Worm (Caenorhabditis elegans): Measurements from ENCODE around the gene phat-6.

phat-6 gene

DNA sequence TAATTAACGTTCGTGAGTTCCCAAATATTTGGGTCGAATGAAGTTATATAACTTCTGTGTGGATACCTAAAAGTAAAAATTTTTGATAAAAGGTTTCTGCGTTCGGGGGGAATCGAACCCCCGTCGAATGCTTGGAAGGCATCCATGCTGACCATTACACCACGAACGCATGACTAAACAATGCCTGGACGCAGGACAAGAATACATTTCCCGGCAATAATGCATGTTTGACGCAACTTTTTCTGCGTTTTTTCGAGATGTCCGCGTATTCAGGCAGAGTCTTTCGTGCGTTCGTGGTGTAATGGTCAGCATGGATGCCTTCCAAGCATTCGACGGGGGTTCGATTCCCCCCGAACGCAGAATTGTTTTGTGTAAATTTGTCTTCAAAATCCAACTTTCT, 6.5 kb upstream of the phat-6 start (continued):
- peak; percentile 76 for TF ChIP-seq mep-1 (tag; optimal IDR thresholded peaks at IDR 0.05)
- TF ChIP-seq zfp-2 (tag; optimal IDR thresholded peaks at IDR 0.05): no peak
- TF ChIP-seq nhr-41 (GFP tag; IDR thresholded peaks at IDR 0.05): peak; percentile 85
- TF ChIP-seq lsy-2 (tag; optimal IDR thresholded peaks at IDR 0.05): peak in 1 of 2 experiments; percentile 59
- TF ChIP-seq Y75B8A.6 (GFP tag; IDR thresholded peaks at IDR 0.05): peak; percentile 62; the same call in 1 of the 2 replicates
- TF ChIP-seq jun-1 (tag; optimal IDR thresholded peaks at IDR 0.05): no peak
- TF ChIP-seq aly-2 (tag; optimal IDR thresholded peaks at IDR 0.05): no peak
- peak; percentile 98 for TF ChIP-seq egl-43 (GFP tag; IDR thresholded peaks at IDR 0.05)
- no peak for TF ChIP-seq ZK546.5 (tag; optimal IDR thresholded peaks at IDR 0.05)
- TF ChIP-seq fkh-10 (GFP tag; optimal IDR thresholded peaks at IDR 0.05): no peak
- peak; percentile 82 for TF ChIP-seq lin-1 (GFP tag; IDR thresholded peaks at IDR 0.05)
- TF ChIP-seq madf-5 (GFP tag; IDR thresholded peaks at IDR 0.05): peak; percentile 71 to 74; a peak in 3 of 4 replicates
- peak; percentile 74; the same call in 1 of the 2 replicates for TF ChIP-seq daf-8 (GFP tag; IDR thresholded peaks at IDR 0.05)
- TF ChIP-seq dve-1 (tag; optimal IDR thresholded peaks at IDR 0.05; ENCODE audit: insufficient read depth): peak; percentile 80
- peak; percentile 92 for TF ChIP-seq snpc-1.2 (GFP tag; IDR thresholded peaks at IDR 0.05)
- peak; percentile 68 for TF ChIP-seq nhr-25 (tag; optimal IDR thresholded peaks at IDR 0.05; ENCODE audit: borderline replicate concordance, insufficient read depth)
- peak; percentile 48 for TF ChIP-seq nhr-48 (tag; optimal IDR thresholded peaks at IDR 0.05)
- TF ChIP-seq nhr-102 (tag; optimal IDR thresholded peaks at IDR 0.05): peak; percentile 86
- TF ChIP-seq mes-2 (tag; optimal IDR thresholded peaks at IDR 0.05; ENCODE audit: poor library complexity, severe bottlenecking): no peak
- no peak for TF ChIP-seq R02D3.7 (tag; optimal IDR thresholded peaks at IDR 0.05)
- TF ChIP-seq spr-1 (tag; optimal IDR thresholded peaks at IDR 0.05): peak; percentile 57
- TF ChIP-seq ceh-44 (GFP tag; IDR thresholded peaks at IDR 0.05): peak; percentile 91; the same call in 1 of the 2 replicates
- no peak for TF ChIP-seq pqm-1 (tag; optimal IDR thresholded peaks at IDR 0.05)
- peak; percentile 59 for TF ChIP-seq nhr-11 (tag; optimal IDR thresholded peaks at IDR 0.05)
- TF ChIP-seq lin-39 (tag; optimal IDR thresholded peaks at IDR 0.05): no peak
- TF ChIP-seq dmd-6 (GFP tag; IDR thresholded peaks at IDR 0.05): peak; percentile 86
- TF ChIP-seq php-3 (GFP tag; IDR thresholded peaks at IDR 0.05): peak; percentile 79
- TF ChIP-seq cey-2 (tag; optimal IDR thresholded peaks at IDR 0.05; ENCODE audit: borderline replicate concordance, insufficient read depth): no peak
- TF ChIP-seq attf-4 (tag; optimal IDR thresholded peaks at IDR 0.05): no peak
- TF ChIP-seq tag-97 (GFP tag; IDR thresholded peaks at IDR 0.05): no peak
- peak; percentile 25; the same call in 1 of the 2 replicates for TF ChIP-seq set-16 (GFP tag; IDR thresholded peaks at IDR 0.05)
- peak; percentile 54 for TF ChIP-seq nhr-28 (tag; optimal IDR thresholded peaks at IDR 0.05)
- TF ChIP-seq T20F7.1 (GFP tag; optimal IDR thresholded peaks at IDR 0.05): peak; percentile 70
- TF ChIP-seq F49E8.2 (tag; optimal IDR thresholded peaks at IDR 0.05; ENCODE audit: borderline replicate concordance): peak; percentile 75
- peak; percentile 95 for TF ChIP-seq arid-1 (GFP tag; conservative IDR thresholded peaks at IDR 0.05)
- TF ChIP-seq daf-19 (GFP tag; conservative IDR thresholded peaks at IDR 0.05): peak; percentile 92
- peak; percentile 68 for TF ChIP-seq gei-8 (GFP tag; optimal IDR thresholded peaks at IDR 0.05)
- peak; percentile 36 for TF ChIP-seq unc-130 (GFP tag; optimal IDR thresholded peaks at IDR 0.05)
- peak; percentile 36 for TF ChIP-seq F10B5.3 (tag; optimal IDR thresholded peaks at IDR 0.05)
- TF ChIP-seq duxl-1 (tag; optimal IDR thresholded peaks at IDR 0.05; ENCODE audit: poor library complexity): peak; percentile 91
- peak; percentile 72 for TF ChIP-seq rbr-2 (tag; optimal IDR thresholded peaks at IDR 0.05)
- peak; percentile 92 for TF ChIP-seq F26F4.8 (GFP tag; conservative IDR thresholded peaks at IDR 0.05)
- TF ChIP-seq lir-3 (tag; optimal IDR thresholded peaks at IDR 0.05): peak; percentile 74
- peak; percentile 96 for TF ChIP-seq lim-7 (GFP tag; IDR thresholded peaks at IDR 0.05)
- peak; percentile 65 for TF ChIP-seq mxl-3 (GFP tag; optimal IDR thresholded peaks at IDR 0.05)
- no peak for TF ChIP-seq unc-39 (tag; optimal IDR thresholded peaks at IDR 0.05)
- TF ChIP-seq aha-1 (tag): no peak
- no peak for TF ChIP-seq nhr-76 (tag; optimal IDR thresholded peaks at IDR 0.05)
- TF ChIP-seq D1046.2 (GFP tag; IDR thresholded peaks at IDR 0.05): peak; percentile 90
- peak; percentile 17 for TF ChIP-seq dpl-1 (GFP tag; optimal IDR thresholded peaks at IDR 0.05)
- no peak for TF ChIP-seq ama-1 (optimal IDR thresholded peaks at IDR 0.05)

Measured in whole organism, L4 larva.